Worm (Caenorhabditis elegans): ENCODE measurements around the gene cpin-1.

cpin-1 gene

DNA sequence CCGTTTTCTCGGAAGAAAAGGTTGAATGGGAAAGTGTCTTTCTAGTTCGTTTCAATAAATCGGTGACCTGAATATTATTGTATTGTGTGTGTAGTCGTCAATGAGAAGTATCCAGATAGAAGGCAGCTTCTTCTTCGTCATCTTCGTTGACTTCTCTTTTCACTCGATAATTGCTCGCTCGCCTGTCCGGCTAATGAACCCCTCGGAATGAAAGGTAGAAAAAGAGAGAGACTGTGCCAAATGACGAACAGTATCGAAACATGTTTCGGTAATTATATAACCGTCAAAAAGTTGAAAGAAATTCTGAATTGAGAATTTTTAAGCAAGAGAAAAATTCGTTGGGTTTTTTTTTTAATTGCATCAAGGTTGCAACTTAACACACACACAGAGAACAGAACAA lies 6.9 kb downstream of the cpin-1 start, which contains the start of gene cutl-17:
Gene cutl-17, minus strand, starts transcription at position 101 of the 400 bp plus-strand sequence.
- TF ChIP-seq ceh-13 (GFP tag; optimal IDR thresholded peaks at IDR 0.05) = no peak
- TF ChIP-seq tbx-11 (GFP tag; IDR thresholded peaks at IDR 0.05) = no peak
- no peak for TF ChIP-seq ama-1 (optimal IDR thresholded peaks at IDR 0.05)
- no peak for TF ChIP-seq hmg-4 (GFP tag; optimal IDR thresholded peaks at IDR 0.05)

DNA sequence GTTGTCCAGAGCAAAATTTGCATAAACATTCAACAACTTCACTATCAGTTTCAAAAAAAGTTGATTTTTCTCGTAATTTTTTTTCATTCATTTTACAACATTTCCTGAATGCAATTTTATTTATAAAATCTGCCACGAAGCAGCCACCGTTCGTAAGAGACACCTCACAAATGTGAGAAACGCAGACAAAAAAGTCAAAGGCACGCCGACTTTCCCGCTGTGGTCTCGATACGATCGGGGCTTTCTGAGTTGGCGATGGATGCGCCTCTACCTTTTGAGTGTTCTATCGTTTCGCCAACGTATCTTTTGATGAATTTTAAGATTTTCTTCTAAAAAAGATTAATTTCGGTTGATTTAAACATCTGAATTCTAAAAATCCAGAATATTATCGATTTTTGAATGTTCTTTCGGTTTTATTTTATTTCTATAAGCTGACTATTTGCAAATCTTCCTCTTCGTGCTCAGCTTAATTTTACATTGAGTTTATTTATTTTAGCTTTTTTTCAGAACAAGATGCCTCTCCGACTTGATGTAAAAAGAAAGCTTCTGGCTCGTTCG lies 8.8 kb downstream of the cpin-1 start, which contains the start of gene copb-2:
Gene copb-2, plus strand, starts transcription at position 508 of the 558 bp plus-strand sequence.
- TF ChIP-seq scrt-1 (GFP tag; IDR thresholded peaks at IDR 0.05) (no peak), hnd-1 (tag; optimal IDR thresholded peaks at IDR 0.05) (no peak), tbx-11 (GFP tag; IDR thresholded peaks at IDR 0.05) (no peak), ama-1 (optimal IDR thresholded peaks at IDR 0.05) (no peak), F13C5.2 (tag; optimal IDR thresholded peaks at IDR 0.05) (no peak), tbx-37 (GFP tag; conservative IDR thresholded peaks at IDR 0.05) (no peak), ceh-13 (GFP tag; optimal IDR thresholded peaks at IDR 0.05) (no peak), ceh-36 (tag; optimal IDR thresholded peaks at IDR 0.05) (no peak), sea-1 (GFP tag; conservative IDR thresholded peaks at IDR 0.05) (no peak)

- TF ChIP-seq pes-1 (GFP tag; IDR thresholded peaks at IDR 0.05) (no peak), aly-1 (tag; optimal IDR thresholded peaks at IDR 0.05) (no peak), ceh-36 (tag; optimal IDR thresholded peaks at IDR 0.05) (no peak), ama-1 (optimal IDR thresholded peaks at IDR 0.05) (no peak), ets-7 (tag; optimal IDR thresholded peaks at IDR 0.05) (no peak)
Measured at ce11 chrIV:9464345-9464783, 13.9 kb downstream of the cpin-1 start.

DNA sequence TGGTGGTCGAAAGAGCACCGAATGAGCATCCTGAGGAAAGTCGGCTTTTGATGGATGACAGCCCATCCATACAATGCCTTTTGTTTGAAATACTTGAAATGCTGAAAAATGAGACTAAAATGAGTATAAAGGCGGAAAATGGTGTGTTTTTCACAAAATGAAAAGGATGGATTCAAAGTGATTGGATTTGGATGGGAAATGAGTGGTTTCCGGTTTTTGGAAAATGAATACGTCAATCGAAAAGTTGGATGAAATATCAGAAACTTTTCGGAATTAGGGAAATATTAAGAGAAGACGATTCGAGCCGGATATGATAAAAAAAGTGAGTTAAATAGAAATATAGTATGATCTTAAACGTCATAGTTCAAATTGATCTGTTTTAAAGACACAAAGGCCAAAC lies 16.9 kb downstream of the cpin-1 start, which contains the start of gene F38E11.6:
Gene F38E11.6, minus strand, starts transcription at position 101 of the 400 bp plus-strand sequence.
- TF ChIP-seq sea-1 (GFP tag; conservative IDR thresholded peaks at IDR 0.05) = no peak
- TF ChIP-seq ceh-13 (GFP tag; optimal IDR thresholded peaks at IDR 0.05) = no peak
- no peak for TF ChIP-seq F13C5.2 (tag; optimal IDR thresholded peaks at IDR 0.05)

DNA sequence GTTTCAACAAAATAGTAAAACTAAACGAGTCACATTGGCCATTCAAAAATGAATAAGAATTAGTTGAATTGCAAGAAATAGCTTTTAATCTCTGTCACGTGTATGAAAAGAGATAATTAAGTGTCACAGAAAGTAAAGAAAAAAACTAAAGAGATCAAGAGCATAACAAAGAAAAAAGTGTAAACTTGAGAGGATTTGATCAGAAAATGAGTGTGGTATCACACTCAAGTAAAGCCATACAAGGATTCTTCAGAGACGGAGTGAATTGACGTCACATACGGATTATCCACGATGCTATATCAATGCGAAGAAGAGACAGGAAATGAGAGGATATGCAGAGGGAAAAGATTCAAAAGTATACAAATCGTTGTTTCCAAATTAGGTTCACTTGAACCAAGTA lies 18.8 kb downstream of the cpin-1 start:
- TF ChIP-seq scrt-1 (GFP tag; IDR thresholded peaks at IDR 0.05) (no peak), pes-1 (GFP tag; IDR thresholded peaks at IDR 0.05) (no peak), tbx-11 (GFP tag; IDR thresholded peaks at IDR 0.05) (no peak)

DNA sequence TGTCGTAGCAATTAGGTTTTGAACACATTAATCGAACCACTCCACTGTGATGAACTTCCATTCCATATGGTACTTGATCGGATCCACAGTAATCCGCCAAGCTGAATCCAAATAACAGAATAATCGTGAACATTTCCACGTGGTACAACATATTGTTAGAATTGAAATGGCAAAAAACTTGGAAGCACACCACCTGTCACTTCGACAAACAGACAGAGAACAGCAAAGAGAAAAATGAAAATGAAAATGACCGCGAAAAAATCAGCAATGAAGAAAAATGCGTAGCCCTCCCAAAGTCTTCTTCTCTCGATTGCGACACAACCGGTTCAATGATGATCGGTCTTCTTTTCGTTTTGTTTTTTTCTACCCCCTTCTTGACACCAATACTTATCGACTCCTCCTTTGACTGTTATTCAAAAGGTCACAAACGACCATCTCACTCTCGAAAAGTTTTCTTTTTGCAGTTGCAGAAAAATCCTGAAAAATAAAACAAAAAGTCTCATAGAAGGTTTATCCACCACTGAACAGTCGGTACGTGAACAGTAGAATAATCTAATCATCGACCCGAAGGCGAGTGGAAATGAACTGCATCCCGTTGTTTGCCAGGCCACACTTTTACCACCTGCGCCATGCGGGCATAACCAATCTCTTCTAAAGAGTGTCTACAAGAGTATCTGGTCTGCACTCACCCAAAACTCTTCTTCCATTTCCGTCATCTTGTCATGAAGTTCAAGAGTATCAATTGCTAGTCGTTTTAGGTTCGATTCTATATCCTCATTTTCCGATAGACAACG lies 26.9 kb downstream of the cpin-1 start, which contains the start of gene wrt-3:
Gene wrt-3, minus strand, starts transcription at position 322 of the 794 bp plus-strand sequence.
- peak; percentile 95 for TF ChIP-seq aly-1 (tag; optimal IDR thresholded peaks at IDR 0.05)
- TF ChIP-seq sea-1 (GFP tag; conservative IDR thresholded peaks at IDR 0.05) = no peak; the same call in 1 of the 2 replicates
- peak; percentile 98 for TF ChIP-seq pes-1 (GFP tag; IDR thresholded peaks at IDR 0.05)
- peak; percentile 92 for TF ChIP-seq B0310.2 (tag; optimal IDR thresholded peaks at IDR 0.05)
- TF ChIP-seq tra-4 (tag; optimal IDR thresholded peaks at IDR 0.05) = peak; percentile 87
- TF ChIP-seq flt-1 (GFP tag; IDR thresholded peaks at IDR 0.05) = peak; percentile 95
- TF ChIP-seq tbx-11 (GFP tag; IDR thresholded peaks at IDR 0.05) = peak; percentile 98
- TF ChIP-seq tbx-37 (GFP tag; conservative IDR thresholded peaks at IDR 0.05) = peak; percentile 94
- peak; percentile 81 for TF ChIP-seq hmbx-1 (tag; optimal IDR thresholded peaks at IDR 0.05)
- peak; percentile 99 for TF ChIP-seq scrt-1 (GFP tag; IDR thresholded peaks at IDR 0.05)
- peak; percentile 91 for TF ChIP-seq F13C5.2 (tag; optimal IDR thresholded peaks at IDR 0.05)
- TF ChIP-seq hnd-1 (tag; optimal IDR thresholded peaks at IDR 0.05) = peak; percentile 87
- no peak for TF ChIP-seq hmg-4 (GFP tag; optimal IDR thresholded peaks at IDR 0.05)
- TF ChIP-seq ets-7 (tag; optimal IDR thresholded peaks at IDR 0.05) = peak; percentile 86
- TF ChIP-seq ama-1 (optimal IDR thresholded peaks at IDR 0.05) = no peak
- TF ChIP-seq ceh-13 (GFP tag; optimal IDR thresholded peaks at IDR 0.05) = peak; percentile 93
- TF ChIP-seq ceh-36 (tag; optimal IDR thresholded peaks at IDR 0.05) = peak; percentile 95

DNA sequence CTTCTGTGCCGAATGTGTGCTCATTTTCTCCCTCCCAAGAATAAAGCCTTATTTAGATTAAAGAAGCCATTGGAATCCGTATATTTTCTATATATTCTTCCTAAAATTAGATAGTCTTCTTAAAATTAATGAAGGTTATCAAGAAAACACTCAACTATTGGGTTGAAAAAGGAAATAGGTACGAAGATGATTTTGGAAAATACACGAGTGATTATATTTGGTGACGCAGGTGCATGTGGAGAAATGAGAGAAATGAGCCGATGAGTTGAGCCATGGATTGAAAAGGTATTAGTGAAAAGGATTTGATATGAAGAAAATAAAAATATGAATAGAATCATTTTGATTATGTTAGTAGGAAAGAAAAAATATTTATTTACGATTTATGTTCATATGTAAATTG lies 30.5 kb downstream of the cpin-1 start, which contains the start of gene cng-3:
Gene cng-3, minus strand, starts transcription at position 102 of the 400 bp plus-strand sequence.
- no peak for TF ChIP-seq hmbx-1 (tag; optimal IDR thresholded peaks at IDR 0.05)

ce11 chrIV:9485040-9485439 lies 34.6 kb downstream of the cpin-1 start, which contains the start of gene gadr-2:
Gene gadr-2 (minus strand): TSS chrIV:9485140.
- TF ChIP-seq F13C5.2 (tag; optimal IDR thresholded peaks at IDR 0.05) (no peak), ets-7 (tag; optimal IDR thresholded peaks at IDR 0.05) (no peak), pes-1 (GFP tag; IDR thresholded peaks at IDR 0.05) (no peak), sea-1 (GFP tag; conservative IDR thresholded peaks at IDR 0.05) (no peak), scrt-1 (GFP tag; IDR thresholded peaks at IDR 0.05) (no peak), tbx-37 (GFP tag; conservative IDR thresholded peaks at IDR 0.05) (no peak), hnd-1 (tag; optimal IDR thresholded peaks at IDR 0.05) (no peak), hmg-4 (GFP tag; optimal IDR thresholded peaks at IDR 0.05) (no peak), ceh-13 (GFP tag; optimal IDR thresholded peaks at IDR 0.05) (no peak), ama-1 (optimal IDR thresholded peaks at IDR 0.05) (no peak)

Data from whole organism, early embryonic.